Worm (Caenorhabditis elegans) whole organism, late embryonic: Measurements from ENCODE around the gene F58E2.4.

Experiments used
- C08G9.2 ChIP-seq: sonication (generic microtip); optimal IDR thresholded peaks from 2 replicates; lab custom pipeline; 2016; ENCODE audit warnings: mild to moderate bottlenecking, missing genetic modification characterization, moderate library complexity, missing compliant biosample characterization
- C38D4.7 ChIP-seq: fragments of 200-800 bp; sonication (Bioruptor generic); optimal IDR thresholded peaks from 2 replicates; lab custom pipeline; 2018; ENCODE audit warnings: mild to moderate bottlenecking, missing genetic modification characterization, moderate library complexity, missing compliant biosample characterization
- F13H6.1 ChIP-seq: sonication (generic microtip); optimal IDR thresholded peaks from 2 replicates; lab custom pipeline; 2016; ENCODE audit warnings: missing genetic modification characterization, missing compliant biosample characterization
- K02D7.2 ChIP-seq: sonication (generic microtip); optimal IDR thresholded peaks from 2 replicates; lab custom pipeline; 2017; ENCODE audit warnings: mild to moderate bottlenecking, missing genetic modification characterization, missing compliant biosample characterization
- K09A11.1 ChIP-seq: sonication (generic microtip); optimal IDR thresholded peaks from 2 replicates; lab custom pipeline; 2017; ENCODE audit warnings: antibody characterized with exemption, mild to moderate bottlenecking, missing genetic modification characterization, missing compliant biosample characterization; ENCODE audit not compliant: insufficient read depth
- ahr-1 ChIP-seq: sonication (generic microtip); optimal IDR thresholded peaks from 2 replicates; lab custom pipeline; 2016; ENCODE audit warnings: missing genetic modification characterization, missing compliant biosample characterization
- ceh-14 ChIP-seq: sonication (generic microtip); optimal IDR thresholded peaks from 2 replicates; lab custom pipeline; 2016; ENCODE audit warnings: missing genotype, missing genetic modification characterization, missing compliant biosample characterization
- ceh-19 ChIP-seq: fragments of 200-800 bp; sonication (Bioruptor generic); optimal IDR thresholded peaks from 2 replicates; lab custom pipeline; 2018; ENCODE audit warnings: mild to moderate bottlenecking, missing genetic modification characterization, missing compliant biosample characterization
- ceh-2 ChIP-seq: sonication (generic microtip); optimal IDR thresholded peaks from 2 replicates; lab custom pipeline; 2016; ENCODE audit warnings: missing genotype, missing genetic modification characterization, missing compliant biosample characterization
- ceh-22 ChIP-seq: sonication (generic microtip); optimal IDR thresholded peaks from 2 replicates; lab custom pipeline; 2017; ENCODE audit warnings: missing biosample characterization, missing genetic modification characterization
- ceh-31 ChIP-seq: sonication (generic microtip); optimal IDR thresholded peaks from 2 replicates; lab custom pipeline; 2016; ENCODE audit warnings: missing genetic modification characterization, missing compliant biosample characterization
- ceh-48 ChIP-seq: sonication (generic microtip); optimal IDR thresholded peaks from 2 replicates; lab custom pipeline; 2016; ENCODE audit warnings: missing genetic modification characterization, inconsistent platforms, missing compliant biosample characterization
- ceh-9 ChIP-seq: sonication (generic microtip); optimal IDR thresholded peaks from 2 replicates; lab custom pipeline; 2016; ENCODE audit warnings: mild to moderate bottlenecking, missing genetic modification characterization, inconsistent platforms, missing compliant biosample characterization
- ets-4 ChIP-seq: sonication (generic microtip); optimal IDR thresholded peaks from 2 replicates; lab custom pipeline; 2016; ENCODE audit warnings: missing genetic modification characterization, missing compliant biosample characterization
- eyg-1 ChIP-seq: sonication (generic microtip); optimal IDR thresholded peaks from 2 replicates; lab custom pipeline; 2016; ENCODE audit warnings: missing genotype, missing genetic modification characterization, missing compliant biosample characterization
- fkh-10 ChIP-seq: fragments of 150-350 bp; optimal IDR thresholded peaks from 2 replicates; lab custom pipeline; 2014; ENCODE audit warnings: missing biosample characterization, missing genetic modification reagents, missing genetic modification characterization
- fkh-6 ChIP-seq: sonication (generic microtip); optimal IDR thresholded peaks from 2 replicates; lab custom pipeline; 2016; ENCODE audit warnings: missing genetic modification characterization, missing compliant biosample characterization
- hlh-13 ChIP-seq: fragments of 200-800 bp; sonication (Bioruptor generic); optimal IDR thresholded peaks from 2 replicates; lab custom pipeline; 2018; ENCODE audit warnings: mild to moderate bottlenecking, missing genetic modification characterization, missing compliant biosample characterization
- hlh-6 ChIP-seq: sonication (generic microtip); optimal IDR thresholded peaks from 2 replicates; lab custom pipeline; 2016; ENCODE audit warnings: missing genotype, missing genetic modification characterization, missing compliant biosample characterization
- nfya-1 ChIP-seq: sonication (generic microtip); optimal IDR thresholded peaks from 2 replicates; lab custom pipeline; 2017; ENCODE audit warnings: missing genetic modification characterization, mild to moderate bottlenecking, missing compliant biosample characterization, antibody characterized with exemption, moderate library complexity
- nhr-11 ChIP-seq: fragments of 150-350 bp; optimal IDR thresholded peaks from 2 replicates; lab custom pipeline; 2014; ENCODE audit warnings: missing biosample characterization, missing genetic modification characterization
- nhr-232 ChIP-seq: sonication (generic microtip); optimal IDR thresholded peaks from 2 replicates; lab custom pipeline; 2016; ENCODE audit warnings: missing genetic modification characterization, missing compliant biosample characterization
- npax-4 ChIP-seq: sonication (generic microtip); optimal IDR thresholded peaks from 2 replicates; lab custom pipeline; 2016; ENCODE audit warnings: missing genetic modification characterization, missing compliant biosample characterization
- odd-2 ChIP-seq: sonication (generic microtip); optimal IDR thresholded peaks from 2 replicates; lab custom pipeline; 2017; ENCODE audit warnings: antibody characterized with exemption, mild to moderate bottlenecking, missing genetic modification characterization, missing compliant biosample characterization
- pag-3 ChIP-seq: sonication (generic microtip); optimal IDR thresholded peaks from 2 replicates; lab custom pipeline; 2016; ENCODE audit warnings: missing compliant biosample characterization, missing genetic modification characterization, borderline replicate concordance
- pros-1 ChIP-seq: fragments of 150-350 bp; optimal IDR thresholded peaks from 2 replicates; lab custom pipeline; 2014; ENCODE audit warnings: missing biosample characterization, missing genetic modification reagents, missing genetic modification characterization
- ref-2 ChIP-seq: sonication (generic microtip); optimal IDR thresholded peaks from 2 replicates; lab custom pipeline; 2016; ENCODE audit warnings: missing genetic modification characterization, missing compliant biosample characterization
- sox-4 ChIP-seq: sonication (generic microtip); optimal IDR thresholded peaks from 2 replicates; lab custom pipeline; 2017; ENCODE audit warnings: mild to moderate bottlenecking, missing genetic modification characterization, inconsistent platforms, missing compliant biosample characterization
- tbx-2 ChIP-seq: sonication (generic microtip); optimal IDR thresholded peaks from 2 replicates; lab custom pipeline; 2016; ENCODE audit warnings: missing genetic modification characterization, missing compliant biosample characterization
- tbx-7 ChIP-seq: sonication (generic microtip); optimal IDR thresholded peaks from 2 replicates; lab custom pipeline; 2016; ENCODE audit warnings: missing genotype, missing genetic modification characterization, missing compliant biosample characterization
- unc-42 ChIP-seq: sonication (generic microtip); optimal IDR thresholded peaks from 2 replicates; lab custom pipeline; 2016; ENCODE audit warnings: missing genotype, missing genetic modification characterization, missing compliant biosample characterization
- unc-55 ChIP-seq: sonication (generic microtip); optimal IDR thresholded peaks from 2 replicates; lab custom pipeline; 2017; ENCODE audit warnings: missing biosample characterization, missing genetic modification reagents, missing genetic modification characterization
- zip-5 ChIP-seq: sonication (generic microtip); optimal IDR thresholded peaks from 2 replicates; lab custom pipeline; 2016; ENCODE audit warnings: missing genetic modification characterization, missing compliant biosample characterization
- ztf-16 ChIP-seq: sonication (generic microtip); optimal IDR thresholded peaks from 2 replicates; lab custom pipeline; 2017; ENCODE audit warnings: missing genetic modification characterization, missing compliant biosample characterization

Gene F58E2.4

ce11 chrIV:3478911-3479385 is 15.8 kb downstream of the F58E2.4 start, which contains the start of the genes srz-70 and C09G12.5:
Gene srz-70, minus strand, starts transcription at chrIV:3479011.
Gene C09G12.5, plus strand, starts transcription at chrIV:3479335.
- TF ChIP-seq tbx-7 (tag; lab: Kevin White, UChicago) (no peak), ztf-16 (tag; lab: Kevin White, UChicago) (no peak), pag-3 (tag; lab: Kevin White, UChicago) (no peak), K02D7.2 (tag; lab: Kevin White, UChicago) (no peak), ahr-1 (no peak), hlh-13 (no peak), ceh-14 (no peak), eyg-1 (tag; lab: Kevin White, UChicago) (no peak), K09A11.1 (no peak), ref-2 (no peak)

DNA sequence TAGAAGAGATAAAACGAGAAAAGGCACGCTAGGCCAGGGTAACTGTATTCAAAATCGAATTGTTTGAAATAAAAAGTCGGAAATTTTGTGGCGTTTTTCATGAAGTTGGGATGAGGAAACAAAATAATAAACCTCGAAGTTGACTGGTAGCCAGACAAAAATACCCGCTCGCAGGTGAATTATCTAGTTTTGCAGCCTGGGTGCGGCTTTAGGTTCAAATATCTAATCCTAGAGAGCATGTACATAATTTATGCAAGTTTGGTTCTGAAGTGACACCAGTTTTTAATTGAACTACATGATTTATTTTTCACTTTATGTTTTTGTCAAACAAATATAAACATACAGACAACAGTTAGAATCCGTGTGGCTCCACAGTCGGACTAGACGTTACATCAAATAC is 18.6 kb downstream of the F58E2.4 start, which contains the start of gene srz-37:
Gene srz-37, minus strand, starts transcription at position 101 of the 400 bp plus-strand sequence.
- TF ChIP-seq ceh-2 (tag; lab: Kevin White, UChicago) (no peak), nfya-1 (tag; lab: Kevin White, UChicago) (no peak), nhr-11 (no peak), tbx-2 (tag; lab: Kevin White, UChicago) (no peak), ceh-48 (tag; lab: Kevin White, UChicago) (no peak), npax-4 (no peak), ceh-9 (tag; lab: Kevin White, UChicago) (no peak), odd-2 (no peak), K09A11.1 (no peak), fkh-6 (tag; lab: Kevin White, UChicago) (no peak), fkh-10 (no peak), nhr-232 (no peak), F13H6.1 (tag; lab: Kevin White, UChicago) (no peak)

DNA sequence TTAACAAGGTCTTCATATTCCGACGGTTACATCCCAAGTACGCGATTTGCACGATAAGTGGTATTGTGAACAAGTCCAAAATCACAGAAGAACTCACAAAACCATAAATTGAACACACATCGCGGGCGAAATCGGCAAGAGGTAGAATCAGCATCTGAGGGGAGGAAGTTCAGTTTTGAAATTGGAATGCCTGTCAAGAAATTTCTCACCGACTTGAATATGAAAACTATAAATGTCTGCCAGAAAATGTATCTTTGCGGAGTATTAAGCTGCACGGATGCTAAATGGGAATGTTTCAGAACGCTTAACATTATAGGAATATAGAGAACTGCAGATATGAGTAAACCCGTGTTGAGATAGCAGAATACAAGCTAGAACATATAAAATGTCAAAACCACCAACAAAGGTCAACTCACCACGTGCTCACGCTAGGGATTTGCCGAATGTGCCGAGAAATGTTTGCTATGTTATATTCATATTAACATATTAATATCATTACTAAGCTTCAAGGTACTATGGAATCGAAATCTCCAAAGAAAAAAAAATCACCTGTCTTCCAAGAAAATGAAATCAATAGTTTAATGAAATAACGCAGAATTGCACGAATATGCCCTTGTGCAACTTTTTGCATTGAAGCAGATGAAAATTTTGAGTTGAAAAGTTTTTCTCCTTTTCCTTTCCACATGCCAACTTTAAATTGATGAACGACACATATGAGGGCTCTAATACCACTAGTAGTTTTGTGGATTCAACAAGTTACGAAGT is 19.2 kb downstream of the F58E2.4 start, which contains the start of gene srz-82:
Gene srz-82, plus strand, starts transcription at position 701 of the 765 bp plus-strand sequence.
- TF ChIP-seq ceh-31 (tag; lab: Kevin White, UChicago) (no peak), pros-1 (tag; lab: Kevin White, UChicago) (no peak), eyg-1 (tag; lab: Kevin White, UChicago) (no peak), ceh-19 (GFP tag; lab: Kevin White, UChicago) (no peak)

DNA sequence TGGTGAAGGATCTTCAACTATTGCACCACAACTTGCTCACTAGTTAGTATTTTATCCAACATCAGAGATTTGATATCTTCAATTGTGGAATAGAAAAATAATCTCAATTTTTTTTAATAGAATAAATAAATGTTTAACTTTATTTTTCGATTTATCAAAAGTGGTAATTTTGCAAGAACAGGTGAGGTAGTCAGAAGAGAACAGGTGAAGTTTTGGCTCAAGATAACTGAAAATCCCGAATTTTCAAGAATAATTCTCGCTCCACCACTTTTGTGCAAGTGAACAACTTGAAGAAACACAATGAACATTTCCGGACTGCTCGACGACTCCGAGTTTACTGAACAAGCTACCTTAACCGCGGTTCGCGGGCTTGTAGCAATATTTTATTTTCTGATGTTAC is 28.3 kb downstream of the F58E2.4 start, which contains the start of gene srz-78:
Gene srz-78, plus strand, starts transcription at position 301 of the 400 bp plus-strand sequence.
- TF ChIP-seq sox-4 (tag; lab: Kevin White, UChicago) (no peak), F13H6.1 (tag; lab: Kevin White, UChicago) (no peak), unc-55 (GFP tag; lab: Kevin White, UChicago) (no peak), fkh-6 (tag; lab: Kevin White, UChicago) (no peak), C38D4.7 (GFP tag; lab: Kevin White, UChicago) (no peak), hlh-6 (tag; lab: Kevin White, UChicago) (no peak), ets-4 (tag; lab: Kevin White, UChicago) (no peak), unc-42 (no peak), ceh-22 (tag; lab: Kevin White, UChicago) (no peak), zip-5 (tag; lab: Kevin White, UChicago) (no peak), C08G9.2 (no peak), pros-1 (tag; lab: Kevin White, UChicago) (no peak), ztf-16 (tag; lab: Kevin White, UChicago) (no peak)
